Worm (Caenorhabditis elegans): ENCODE measurements around the gene inx-9.

DNA sequence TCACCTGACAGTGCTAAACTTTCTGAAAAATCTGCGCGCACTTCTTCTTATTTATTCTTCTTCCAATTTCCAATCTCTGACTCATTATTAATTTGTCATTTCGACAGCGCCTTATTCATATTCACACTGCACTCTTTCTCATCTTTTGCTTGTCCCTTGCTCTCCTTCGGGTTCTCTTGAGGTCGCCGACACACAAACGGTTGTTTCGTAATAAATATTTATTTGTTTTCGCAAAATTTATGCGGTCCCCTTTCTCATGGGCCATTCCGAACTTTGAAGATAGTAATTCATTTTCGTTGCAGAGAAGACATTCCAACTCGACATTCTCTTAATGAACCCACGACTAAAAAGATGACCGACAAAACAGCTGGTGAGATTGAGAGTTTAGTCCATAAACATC is 38.6 kb downstream of the inx-9 start, which contains the start of gene magi-1:
- TF ChIP-seq klf-2 (GFP tag; conservative IDR thresholded peaks at IDR 0.05) (no peak), tab-1 (GFP tag; IDR thresholded peaks at IDR 0.05) (no peak), ref-1 (GFP tag; conservative IDR thresholded peaks at IDR 0.05) (no peak), cog-1 (tag; optimal IDR thresholded peaks at IDR 0.05) (no peak)
